Fruit fly (Drosophila melanogaster): Measurements from ENCODE around the gene CG5346.
A peak's percentile ranks its signal among the peaks of the same experiment; 100 is the strongest.

CG5346 gene

DNA sequence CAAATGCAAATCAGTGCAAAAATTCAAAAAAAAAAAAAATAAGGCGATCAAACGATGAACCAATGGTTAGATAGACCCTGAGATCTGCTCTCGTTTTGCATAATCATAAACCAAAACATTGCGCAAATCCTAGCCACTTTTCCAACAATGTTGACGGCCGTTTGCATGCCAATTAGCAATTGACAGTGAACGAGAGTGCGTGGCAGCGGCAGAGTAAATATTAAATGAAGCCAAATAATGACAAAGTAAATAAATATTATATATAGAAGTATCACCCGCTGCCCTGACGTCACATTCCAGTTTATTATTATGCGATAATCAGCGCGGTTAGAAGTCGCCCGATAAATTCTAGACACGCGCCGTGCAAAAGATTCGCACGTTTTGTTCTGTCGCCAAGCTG is 7.5 kb upstream of the CG5346 start:
- no peak for TF ChIP-seq OdsH (GFP tag; optimal IDR thresholded peaks at IDR 0.05)
- TF ChIP-seq ey (GFP tag; optimal IDR thresholded peaks at IDR 0.05) = no peak
- TF ChIP-seq sage (GFP tag; optimal IDR thresholded peaks at IDR 0.05) = no peak
- no peak for TF ChIP-seq Abd-B (GFP tag; optimal IDR thresholded peaks at IDR 0.05)
- no peak for TF ChIP-seq N (GFP tag; optimal IDR thresholded peaks at IDR 0.05)
- no peak for TF ChIP-seq fru (GFP tag; optimal IDR thresholded peaks at IDR 0.05)
- no peak for TF ChIP-seq Dif (GFP tag; optimal IDR thresholded peaks at IDR 0.05; ENCODE audit: partially characterized antibody)
- no peak for TF ChIP-seq Hr78 (GFP tag; optimal IDR thresholded peaks at IDR 0.05)
- no peak for TF ChIP-seq GATAd (GFP tag; optimal IDR thresholded peaks at IDR 0.05)
- TF ChIP-seq foxo (GFP tag; optimal IDR thresholded peaks at IDR 0.05) = no peak
- no peak for TF ChIP-seq Hnf4 (GFP tag; optimal IDR thresholded peaks at IDR 0.05)
- TF ChIP-seq tai (GFP tag; optimal IDR thresholded peaks at IDR 0.05) = no peak
- TF ChIP-seq CG9705 (GFP tag; optimal IDR thresholded peaks at IDR 0.05) = no peak
- no peak for TF ChIP-seq dl (GFP tag; optimal IDR thresholded peaks at IDR 0.05; ENCODE audit: insufficient read depth in 1 of 2, partially characterized antibody in 2 of 2)
- TF ChIP-seq Sp1 (GFP tag; optimal IDR thresholded peaks at IDR 0.05) = no peak
- TF ChIP-seq lola (GFP tag; optimal IDR thresholded peaks at IDR 0.05) = no peak

DNA sequence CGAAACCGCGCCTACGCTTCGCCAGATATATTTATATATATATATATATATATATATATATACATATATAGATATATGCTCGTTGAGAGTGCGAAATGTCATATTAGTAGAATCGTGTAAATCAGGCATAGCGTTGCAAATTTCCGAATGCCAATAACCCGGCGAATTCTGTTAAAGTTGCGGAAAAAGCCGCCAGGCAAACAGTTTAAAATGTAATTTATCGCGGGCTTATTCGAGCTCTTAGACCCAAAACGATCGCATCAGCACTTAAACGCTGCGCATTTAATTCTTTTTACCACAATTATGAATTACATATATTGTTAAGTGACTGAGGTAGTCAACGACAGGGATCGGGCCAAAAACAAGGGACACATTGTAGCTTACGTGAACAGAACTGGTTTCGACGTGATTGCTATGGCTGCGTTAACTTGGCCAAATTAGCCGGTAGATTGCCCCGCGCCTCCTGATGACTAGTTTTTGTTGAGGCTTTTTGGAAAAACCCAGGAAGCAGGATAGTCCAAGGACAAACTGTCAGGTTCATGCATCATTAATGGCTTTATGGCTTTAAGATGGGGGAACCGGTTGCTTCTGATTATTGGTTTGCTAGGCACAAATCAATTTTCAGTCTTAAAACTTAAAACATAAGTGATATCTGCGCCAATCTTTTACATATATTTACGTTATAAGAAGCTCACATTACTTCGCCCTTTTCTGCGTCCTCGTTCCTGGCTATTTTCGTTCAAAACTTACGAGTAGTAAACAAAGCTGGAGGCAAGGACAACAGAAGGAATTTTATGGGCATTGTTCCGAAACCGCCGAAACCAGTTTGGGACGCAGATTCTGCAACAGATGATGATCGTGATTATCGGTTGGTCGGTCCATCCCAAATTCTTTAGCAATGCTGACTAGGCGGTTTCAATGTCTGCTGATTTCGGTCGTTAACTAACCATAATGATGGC is 5.8 kb upstream of the CG5346 start:
- TF ChIP-seq psq (GFP tag; optimal IDR thresholded peaks at IDR 0.05) = peak; percentile 4
- TF ChIP-seq fru (GFP tag; optimal IDR thresholded peaks at IDR 0.05) = peak; percentile 58
- TF ChIP-seq sv (GFP tag; optimal IDR thresholded peaks at IDR 0.05) = no peak

DNA sequence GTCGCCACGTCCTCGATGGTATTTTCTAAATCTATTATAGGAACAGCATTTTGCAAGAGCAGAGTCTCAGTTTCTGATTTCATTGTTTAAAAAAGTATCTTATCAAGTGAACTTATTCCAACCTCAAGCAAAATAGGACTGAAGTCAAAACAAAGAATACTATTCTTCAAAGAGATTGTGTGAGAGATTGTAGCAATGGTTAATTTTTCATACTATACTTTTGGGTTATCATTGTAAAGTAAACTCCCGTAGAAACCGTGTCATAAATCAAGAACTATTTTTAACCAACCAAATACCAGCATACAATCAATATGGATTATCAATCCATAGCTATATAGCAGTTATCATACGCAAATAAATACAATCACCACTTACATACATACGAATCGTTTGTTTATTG is 3.3 kb upstream of the CG5346 start, which contains the start of gene CG33093:
CG33093 (minus strand) TSS at position 122 of the 400 bp plus-strand sequence.
- TF ChIP-seq fru (GFP tag; optimal IDR thresholded peaks at IDR 0.05) (no peak), Myc (optimal IDR thresholded peaks at IDR 0.05) (peak; percentile 22), Hnf4 (GFP tag; optimal IDR thresholded peaks at IDR 0.05) (no peak)

DNA sequence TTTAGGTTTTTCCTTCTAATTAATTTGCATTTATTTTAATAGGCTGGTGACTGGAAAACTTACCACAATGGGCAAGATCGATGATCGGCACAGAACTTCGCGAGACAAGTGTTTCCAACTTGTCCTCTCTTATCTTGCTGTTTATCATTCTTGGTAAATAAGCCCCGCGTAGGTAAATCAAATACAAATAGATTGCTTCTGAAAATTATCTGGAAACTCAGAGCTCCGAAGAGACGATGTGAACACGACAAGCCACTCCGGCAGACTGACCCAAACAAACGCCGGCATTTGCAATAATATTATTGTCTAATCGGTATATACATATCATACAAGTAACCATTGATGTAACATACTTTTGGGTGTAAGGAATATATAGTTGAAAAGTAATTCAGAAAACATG is 1.8 kb upstream of the CG5346 start, which contains the start of gene CG33099:
CG33099 (minus strand) TSS at position 268 of the 400 bp plus-strand sequence.
- TF ChIP-seq OdsH (GFP tag; optimal IDR thresholded peaks at IDR 0.05) (peak; percentile 67), foxo (GFP tag; optimal IDR thresholded peaks at IDR 0.05) (peak in 1 of 2 experiments; percentile 29), sv (GFP tag; optimal IDR thresholded peaks at IDR 0.05) (no peak), Jra (GFP tag; optimal IDR thresholded peaks at IDR 0.05) (peak; percentile 46), Hnf4 (GFP tag; optimal IDR thresholded peaks at IDR 0.05) (peak; percentile 58), rgr (GFP tag; optimal IDR thresholded peaks at IDR 0.05) (peak; percentile 36), jim (GFP tag; optimal IDR thresholded peaks at IDR 0.05) (no peak), dl (GFP tag; optimal IDR thresholded peaks at IDR 0.05; ENCODE audit: insufficient read depth in 1 of 2, partially characterized antibody in 2 of 2) (no peak), Vsx2 (GFP tag; optimal IDR thresholded peaks at IDR 0.05; ENCODE audit: partially characterized antibody) (peak; percentile 1), Sp1 (GFP tag; optimal IDR thresholded peaks at IDR 0.05) (peak; percentile 47), brk (GFP tag; optimal IDR thresholded peaks at IDR 0.05) (peak; percentile 41), h (GFP tag; optimal IDR thresholded peaks at IDR 0.05) (peak; percentile 51), psq (GFP tag; optimal IDR thresholded peaks at IDR 0.05) (no peak), lola (GFP tag; optimal IDR thresholded peaks at IDR 0.05) (no peak), Rel (GFP tag; optimal IDR thresholded peaks at IDR 0.05) (no peak), Rel (tag; optimal IDR thresholded peaks at IDR 0.05) (peak; percentile 19), dsf (GFP tag; optimal IDR thresholded peaks at IDR 0.05; ENCODE audit: borderline replicate concordance) (peak; percentile 2), CG32264 (GFP tag; optimal IDR thresholded peaks at IDR 0.05) (no peak), N (GFP tag; optimal IDR thresholded peaks at IDR 0.05) (peak; percentile 48), Hr83 (GFP tag; optimal IDR thresholded peaks at IDR 0.05; ENCODE audit: poor library complexity, severe bottlenecking) (peak; percentile 89), br (GFP tag; optimal IDR thresholded peaks at IDR 0.05) (peak; percentile 46), fru (GFP tag; optimal IDR thresholded peaks at IDR 0.05) (peak; percentile 35), Hr78 (GFP tag; optimal IDR thresholded peaks at IDR 0.05) (no peak)

All from whole organism, wandering third instar larva.